Worm (Caenorhabditis elegans) whole organism, young adult: ENCODE results near the gene txt-13.

Experiments used
- B0019.2 ChIP-seq: fragments of 200-800 bp; sonication (Bioruptor generic); conservative IDR thresholded peaks from 2 replicates; pipeline ENCODE4 v1.3.6; 2022; ENCODE audit warnings: missing genetic modification reagents, missing genetic modification characterization, missing compliant biosample characterization
- F33H1.4 ChIP-seq: fragments of 200-800 bp; sonication (Bioruptor generic); IDR thresholded peaks from 2 replicates; pipeline ENCODE4 v1.3.6; 2022; ENCODE audit warnings: missing genetic modification reagents, missing genetic modification characterization, missing compliant biosample characterization
- F39B2.1 ChIP-seq: fragments of 200-800 bp; sonication (Bioruptor generic); IDR thresholded peaks from 2 replicates; pipeline ENCODE4 v1.3.6; 2022; ENCODE audit warnings: missing genetic modification reagents, missing genetic modification characterization, missing compliant biosample characterization
- F52B5.7 ChIP-seq: sonication (generic microtip); optimal IDR thresholded peaks from 2 replicates; lab custom pipeline; 2016; ENCODE audit warnings: mild to moderate bottlenecking, missing genetic modification characterization, missing compliant biosample characterization
- K12H6.12 ChIP-seq: fragments of 200-800 bp; sonication (Bioruptor generic); optimal IDR thresholded peaks from 2 replicates; lab custom pipeline; 2018; ENCODE audit warnings: mild to moderate bottlenecking, missing genetic modification characterization, missing compliant biosample characterization
- T07F8.4 ChIP-seq: sonication (generic microtip); optimal IDR thresholded peaks from 2 replicates; lab custom pipeline; 2016; ENCODE audit warnings: mild to moderate bottlenecking, missing genetic modification characterization, moderate library complexity, missing compliant biosample characterization
- Y53F4B.3 ChIP-seq: fragments of 200-800 bp; sonication (Bioruptor generic); IDR thresholded peaks from 2 replicates; pipeline ENCODE4 v1.3.6; 2022; ENCODE audit warnings: missing genetic modification reagents, missing genetic modification characterization, missing compliant biosample characterization
- Y79H2A.3 ChIP-seq: fragments of 200-800 bp; sonication (Bioruptor generic); conservative IDR thresholded peaks from 2 replicates; pipeline ENCODE4 v1.3.6; 2022; ENCODE audit warnings: missing genetic modification reagents, missing genetic modification characterization, missing compliant biosample characterization
- Y95B8A.8 ChIP-seq: fragments of 200-800 bp; sonication (Bioruptor generic); IDR thresholded peaks from 2 replicates; pipeline ENCODE4 v1.3.6; 2022; ENCODE audit warnings: missing genetic modification reagents, missing genetic modification characterization, missing compliant biosample characterization
- ZK185.1 ChIP-seq: sonication (generic microtip); optimal IDR thresholded peaks from 2 replicates; lab custom pipeline; 2016; ENCODE audit warnings: mild to moderate bottlenecking, missing genetic modification characterization, missing compliant biosample characterization; ENCODE audit not compliant: poor library complexity, severe bottlenecking
- akir-1 ChIP-seq: fragments of 200-800 bp; sonication (Bioruptor generic); optimal IDR thresholded peaks from 2 replicates; lab custom pipeline; 2018; ENCODE audit warnings: mild to moderate bottlenecking, missing genetic modification characterization, moderate library complexity, missing compliant biosample characterization
- aptf-3 ChIP-seq: fragments of 200-800 bp; sonication (Bioruptor generic); IDR thresholded peaks from 2 replicates; pipeline ENCODE4 v1.3.6; 2022; ENCODE audit warnings: missing genetic modification characterization, missing compliant biosample characterization
- athp-1 ChIP-seq: sonication (generic microtip); optimal IDR thresholded peaks from 2 replicates; lab custom pipeline; 2017; ENCODE audit warnings: mild to moderate bottlenecking, missing genetic modification characterization, missing compliant biosample characterization
- attf-3 ChIP-seq: fragments of 200-800 bp; sonication (Bioruptor generic); conservative IDR thresholded peaks from 2 replicates; pipeline ENCODE4 v1.3.6; 2022; ENCODE audit warnings: missing genetic modification reagents, missing genetic modification characterization, missing compliant biosample characterization
- attf-5 ChIP-seq: fragments of 200-800 bp; sonication (Bioruptor generic); optimal IDR thresholded peaks from 2 replicates; lab custom pipeline; 2018; ENCODE audit warnings: mild to moderate bottlenecking, missing genetic modification characterization, missing compliant biosample characterization
- ccch-3 ChIP-seq: fragments of 200-800 bp; sonication (Bioruptor generic); optimal IDR thresholded peaks from 2 replicates; lab custom pipeline; 2018; ENCODE audit warnings: mild to moderate bottlenecking, missing genetic modification characterization, missing compliant biosample characterization
- cebp-1 ChIP-seq, 2 experiments: fragments of 200-800 bp in 1 of 2; sonication (Bioruptor generic) in 1 of 2; sonication (generic microtip) in 1 of 2; IDR thresholded peaks in 1 of 2; optimal IDR thresholded peaks in 1 of 2; 2 replicates each; pipeline versions ENCODE4 v1.3.6 to Lab custom; 2017 to 2022; ENCODE audit warnings: missing compliant biosample characterization in 2 of 2, missing genetic modification characterization in 2 of 2, mild to moderate bottlenecking in 1 of 2, missing genetic modification reagents in 1 of 2, moderate library complexity in 1 of 2
- cebp-2 ChIP-seq: fragments of 200-800 bp; sonication (Bioruptor generic); IDR thresholded peaks from 2 replicates; pipeline ENCODE4 v1.3.6; 2022; ENCODE audit warnings: missing genetic modification characterization, missing compliant biosample characterization
- ceh-100 ChIP-seq: fragments of 200-800 bp; sonication (Bioruptor generic); IDR thresholded peaks from 2 replicates; pipeline ENCODE4 v1.3.6; 2022; ENCODE audit warnings: missing genetic modification reagents, missing genetic modification characterization, missing compliant biosample characterization
- chd-7 ChIP-seq: sonication (generic microtip); optimal IDR thresholded peaks from 2 replicates; lab custom pipeline; 2016; ENCODE audit warnings: mild to moderate bottlenecking, missing genetic modification characterization, moderate library complexity, missing compliant biosample characterization
- dox-1 ChIP-seq: fragments of 200-800 bp; sonication (Bioruptor generic); IDR thresholded peaks from 2 replicates; pipeline ENCODE4 v1.3.6; 2022; ENCODE audit warnings: missing genetic modification reagents, missing genetic modification characterization, missing compliant biosample characterization
- dpl-1 ChIP-seq: fragments of 150-350 bp; optimal IDR thresholded peaks from 2 replicates; lab custom pipeline; 2014; ENCODE audit warnings: missing biosample characterization, missing genetic modification reagents, missing genetic modification characterization
- egl-18 ChIP-seq: fragments of 200-800 bp; sonication (Bioruptor generic); IDR thresholded peaks from 2 replicates; pipeline ENCODE4 v1.3.6; 2022; ENCODE audit warnings: missing genetic modification reagents, missing genetic modification characterization, missing compliant biosample characterization
- fkh-3 ChIP-seq: sonication (generic microtip); optimal IDR thresholded peaks from 2 replicates; lab custom pipeline; 2016; ENCODE audit warnings: mild to moderate bottlenecking, missing genetic modification characterization, missing compliant biosample characterization
- gei-17 ChIP-seq: fragments of 200-800 bp; sonication (Bioruptor generic); optimal IDR thresholded peaks from 2 replicates; lab custom pipeline; 2018; ENCODE audit warnings: mild to moderate bottlenecking, missing genetic modification characterization, missing compliant biosample characterization
- hmg-1.2 ChIP-seq: fragments of 200-800 bp; sonication (Bioruptor generic); IDR thresholded peaks from 2 replicates; pipeline ENCODE4 v1.3.6; 2022; ENCODE audit warnings: missing genetic modification reagents, missing genetic modification characterization, missing compliant biosample characterization
- lin-26 ChIP-seq: fragments of 200-800 bp; sonication (Bioruptor generic); IDR thresholded peaks from 2 replicates; pipeline ENCODE4 v1.3.6; 2022; ENCODE audit warnings: missing genetic modification reagents, missing genetic modification characterization, missing compliant biosample characterization
- lsy-27 ChIP-seq: sonication (generic microtip); optimal IDR thresholded peaks from 2 replicates; lab custom pipeline; 2017; ENCODE audit warnings: missing genetic modification characterization, mild to moderate bottlenecking, missing compliant biosample characterization, antibody characterized with exemption, missing genotype, borderline replicate concordance; ENCODE audit not compliant: insufficient read depth
- madf-8 ChIP-seq: fragments of 200-800 bp; sonication (Bioruptor generic); conservative IDR thresholded peaks from 2 replicates; pipeline ENCODE4 v1.3.6; 2022; ENCODE audit warnings: missing genetic modification reagents, missing genetic modification characterization, missing compliant biosample characterization
- mes-4 ChIP-seq: sonication (generic microtip); optimal IDR thresholded peaks from 2 replicates; lab custom pipeline; 2016; ENCODE audit warnings: missing genotype, missing genetic modification characterization, missing compliant biosample characterization
- nfyb-1 ChIP-seq: fragments of 200-800 bp; sonication (Bioruptor generic); IDR thresholded peaks from 2 replicates; pipeline ENCODE4 v1.3.6; 2022; ENCODE audit warnings: missing genetic modification reagents, missing genetic modification characterization, missing compliant biosample characterization
- pha-4 ChIP-seq: fragments of 150-350 bp; sonication (generic microtip); optimal IDR thresholded peaks from 2 replicates; lab custom pipeline; 2014; ENCODE audit warnings: missing biosample characterization, missing genetic modification reagents, missing genetic modification characterization
- rec-8 ChIP-seq, 2 experiments: sonication (generic microtip); optimal IDR thresholded peaks; 2 replicates each; lab custom pipeline; 2016; ENCODE audit warnings: mild to moderate bottlenecking in 2 of 2, missing genetic modification characterization in 2 of 2, missing genetic modification reagents in 2 of 2, missing genotype in 2 of 2, missing biosample characterization in 1 of 2, missing compliant biosample characterization in 1 of 2, moderate library complexity in 1 of 2
- sea-2 ChIP-seq: fragments of 200-800 bp; sonication (Bioruptor generic); IDR thresholded peaks from 2 replicates; pipeline ENCODE4 v1.3.6; 2022; ENCODE audit warnings: missing genetic modification characterization, missing compliant biosample characterization
- snpc-1.3 ChIP-seq: sonication (generic microtip); optimal IDR thresholded peaks from 2 replicates; lab custom pipeline; 2017; ENCODE audit warnings: missing genetic modification characterization, mild to moderate bottlenecking, missing compliant biosample characterization, antibody characterized with exemption, moderate library complexity, missing genotype, missing genetic modification reagents; ENCODE audit not compliant: insufficient read depth
- snpc-3.4 ChIP-seq: sonication (generic microtip); optimal IDR thresholded peaks from 2 replicates; lab custom pipeline; 2017; ENCODE audit warnings: missing genetic modification characterization, mild to moderate bottlenecking, missing compliant biosample characterization, antibody characterized with exemption, moderate library complexity, missing genotype, missing genetic modification reagents
- somi-1 ChIP-seq: fragments of 200-800 bp; sonication (Bioruptor generic); optimal IDR thresholded peaks from 2 replicates; lab custom pipeline; 2018; ENCODE audit warnings: mild to moderate bottlenecking, missing genetic modification characterization, missing compliant biosample characterization
- unc-62 ChIP-seq: fragments of 150-350 bp; optimal IDR thresholded peaks from 2 replicates; lab custom pipeline; 2014; ENCODE audit warnings: missing biosample characterization, missing genetic modification reagents, missing genetic modification characterization
- xnd-1 ChIP-seq: sonication (generic microtip); optimal IDR thresholded peaks from 2 replicates; lab custom pipeline; 2016; ENCODE audit warnings: missing genotype, missing genetic modification reagents, missing genetic modification characterization, missing compliant biosample characterization
- ztf-18 ChIP-seq: sonication (generic microtip); optimal IDR thresholded peaks from 2 replicates; lab custom pipeline; 2016; ENCODE audit warnings: missing genotype, mild to moderate bottlenecking, missing genetic modification characterization, missing compliant biosample characterization

txt-13 gene

DNA sequence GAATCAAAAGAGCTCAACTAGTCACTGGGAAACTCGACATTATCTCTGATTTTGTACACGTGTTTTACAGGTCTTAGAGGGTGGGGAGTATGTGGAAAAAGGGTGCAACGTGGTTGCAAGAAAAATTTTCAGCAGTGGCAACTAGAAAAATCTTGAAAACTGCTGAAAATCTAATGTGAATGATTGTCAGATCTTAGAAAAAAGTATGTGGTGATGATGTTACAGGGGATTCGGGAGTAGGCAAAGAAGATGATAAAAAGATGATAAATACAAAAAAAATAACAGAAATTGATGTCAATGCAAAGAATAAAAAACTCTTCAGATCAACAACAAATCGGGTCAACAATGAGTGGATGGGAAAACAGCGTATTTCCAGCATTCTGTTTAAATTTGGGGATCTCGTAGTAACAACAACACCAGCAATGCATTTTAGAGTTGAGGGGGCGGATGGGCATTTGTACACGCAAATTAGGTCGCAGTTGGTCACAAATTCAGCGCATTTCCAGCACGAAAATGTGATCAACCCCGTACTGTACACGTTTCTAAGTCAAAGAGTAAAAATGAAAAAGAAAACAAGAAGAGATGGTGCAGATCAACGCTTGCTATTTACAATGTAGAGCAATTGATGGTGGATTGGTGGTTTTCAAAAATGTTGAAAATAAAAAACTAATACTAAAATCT lies 26.8 kb upstream of the txt-13 start (continued):
- TF ChIP-seq pha-4 (tag; lab: Kevin White, UChicago) = no peak
- no peak for TF ChIP-seq mes-4
- peak; percentile 40 for TF ChIP-seq hmg-1.2
- TF ChIP-seq Y53F4B.3 (GFP tag; lab: Robert Waterston, UW) = no peak
- no peak for TF ChIP-seq T07F8.4
- no peak for TF ChIP-seq egl-18 (GFP tag; lab: Robert Waterston, UW)
- peak; percentile 20 for TF ChIP-seq chd-7 (tag; lab: Kevin White, UChicago)
- TF ChIP-seq nfyb-1 = no peak
- no peak for TF ChIP-seq madf-8
- no peak; the same call in 1 of the 2 replicates for TF ChIP-seq ceh-100 (GFP tag; lab: Robert Waterston, UW)
- TF ChIP-seq sea-2 = peak; percentile 54; the same call in 1 of the 2 replicates
- TF ChIP-seq cebp-2 (GFP tag; lab: Robert Waterston, UW) = 0 out of 2 replicates have a peak, but pooled peaks have one; percentile 73
- TF ChIP-seq F39B2.1 = 0 out of 2 replicates have a peak, but pooled peaks have one; percentile 9
- TF ChIP-seq snpc-1.3 (tag; lab: Kevin White, UChicago) = peak; percentile 25
- no peak for TF ChIP-seq Y79H2A.3 (GFP tag; lab: Robert Waterston, UW)
- TF ChIP-seq snpc-3.4 (tag; lab: Kevin White, UChicago) = no peak
- no peak for TF ChIP-seq xnd-1 (tag; lab: Kevin White, UChicago)
- TF ChIP-seq dox-1 (GFP tag; lab: Robert Waterston, UW) = peak; percentile 38; the same call in 1 of the 2 replicates
- no peak for TF ChIP-seq dpl-1 (GFP tag; lab: Kevin White, UChicago)
- TF ChIP-seq F52B5.7 = peak; percentile 60
- no peak for TF ChIP-seq ztf-18
- no peak for TF ChIP-seq akir-1 (GFP tag; lab: Kevin White, UChicago)
- no peak for TF ChIP-seq unc-62
- peak; percentile 47 for TF ChIP-seq K12H6.12 (tag; lab: Kevin White, UChicago)
- no peak; the same call in none of the 2 replicates for TF ChIP-seq lin-26 (GFP tag; lab: Robert Waterston, UW)
- no peak for TF ChIP-seq somi-1 (GFP tag; lab: Kevin White, UChicago)
- no peak for TF ChIP-seq athp-1 (tag; lab: Kevin White, UChicago)
- TF ChIP-seq gei-17 (GFP tag; lab: Kevin White, UChicago) = no peak
- TF ChIP-seq aptf-3 = 0 out of 2 replicates have a peak, but pooled peaks have one; percentile 4
- TF ChIP-seq fkh-3 = no peak
- no peak for TF ChIP-seq lsy-27 (tag; lab: Kevin White, UChicago)
- TF ChIP-seq B0019.2 (GFP tag; lab: Robert Waterston, UW) = no peak
- peak; percentile 65 for TF ChIP-seq cebp-1 (GFP tag; IDR thresholded peaks at IDR 0.05; lab: Robert Waterston, UW)
- peak; percentile 49 for TF ChIP-seq cebp-1 (tag; optimal IDR thresholded peaks at IDR 0.05; lab: Kevin White, UChicago)
- peak; percentile 31 for TF ChIP-seq attf-5
- no peak for TF ChIP-seq ccch-3 (GFP tag; lab: Kevin White, UChicago)
- TF ChIP-seq rec-8 (tag; optimal IDR thresholded peaks at IDR 0.05; lab: Kevin White, UChicago) = no peak
- no peak for TF ChIP-seq F33H1.4
- peak; percentile 39; the same call in 1 of the 2 replicates for TF ChIP-seq attf-3
- TF ChIP-seq Y95B8A.8 (GFP tag; lab: Robert Waterston, UW) = peak; percentile 70
- TF ChIP-seq ZK185.1 (tag; lab: Kevin White, UChicago) = peak; percentile 36
- TF ChIP-seq, all 124 proteins: peak for 39
